Fruit fly (Drosophila melanogaster): Measurements from ENCODE around the gene CenG1A.
A peak's percentile ranks its signal among the peaks of the same experiment; 100 is the strongest.

Gene CenG1A

dm6 chr2L:13837579-13837978 lies 2.2 kb downstream of the CenG1A start:
- TF ChIP-seq CG5204 (GFP tag; optimal IDR thresholded peaks at IDR 0.05): no peak
- no peak for TF ChIP-seq toe (GFP tag; optimal IDR thresholded peaks at IDR 0.05)
- TF ChIP-seq Mnt (GFP tag; optimal IDR thresholded peaks at IDR 0.05): no peak
- TF ChIP-seq tj (GFP tag; optimal IDR thresholded peaks at IDR 0.05): no peak
- no peak for TF ChIP-seq cic (GFP tag; optimal IDR thresholded peaks at IDR 0.05)
- no peak for TF ChIP-seq cnc (optimal IDR thresholded peaks at IDR 0.05)
- TF ChIP-seq pad (GFP tag; optimal IDR thresholded peaks at IDR 0.05): no peak
- TF ChIP-seq CG33017 (tag; optimal IDR thresholded peaks at IDR 0.05): no peak
- no peak for TF ChIP-seq CG11617 (GFP tag; optimal IDR thresholded peaks at IDR 0.05)
- no peak for TF ChIP-seq Clk (GFP tag; optimal IDR thresholded peaks at IDR 0.05)
- no peak for TF ChIP-seq CG1620 (GFP tag; optimal IDR thresholded peaks at IDR 0.05)
- no peak for TF ChIP-seq Hr96 (GFP tag; optimal IDR thresholded peaks at IDR 0.05)
- no peak for TF ChIP-seq CG7045 (GFP tag; optimal IDR thresholded peaks at IDR 0.05)
- no peak for TF ChIP-seq bab1 (GFP tag; optimal IDR thresholded peaks at IDR 0.05)

DNA sequence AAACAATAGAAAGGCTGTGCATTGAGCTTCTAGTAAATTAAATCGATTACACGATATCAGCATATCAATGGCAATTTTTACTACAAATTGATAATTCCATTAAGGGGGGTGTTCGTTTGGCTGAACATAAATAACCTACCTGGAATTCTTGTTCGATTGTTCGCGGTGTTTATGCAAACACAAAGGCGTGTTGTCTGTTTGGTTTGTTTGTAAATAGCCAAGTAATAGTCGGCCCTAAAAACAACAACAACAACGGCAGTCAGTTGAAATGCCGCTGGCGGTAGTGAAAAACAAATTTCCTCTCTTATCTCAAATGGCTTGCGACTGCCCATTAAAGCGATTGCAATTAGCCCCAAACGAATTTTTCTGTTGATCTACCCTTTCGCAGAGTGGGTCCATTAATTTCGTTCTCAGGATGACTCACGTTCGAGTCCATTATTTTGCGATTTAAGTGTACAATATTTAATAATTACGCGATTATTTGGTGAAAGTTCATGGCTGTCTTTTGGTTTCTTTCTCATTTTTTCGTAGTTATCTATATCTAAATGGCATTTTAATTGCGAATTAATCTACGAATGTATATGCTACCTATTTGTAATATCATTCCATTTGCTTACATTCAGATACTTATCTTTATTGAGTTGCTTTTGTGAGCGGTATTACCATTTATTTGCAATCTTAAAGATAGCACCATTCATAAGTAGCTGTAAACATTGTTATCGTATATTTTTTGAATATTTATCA lies 3.5 kb downstream of the CenG1A start:
- TF ChIP-seq CG7101 (tag; optimal IDR thresholded peaks at IDR 0.05) (peak; percentile 50), CG12768 (GFP tag; optimal IDR thresholded peaks at IDR 0.05) (peak; percentile 55), tj (GFP tag; optimal IDR thresholded peaks at IDR 0.05) (no peak), toe (GFP tag; optimal IDR thresholded peaks at IDR 0.05) (no peak), CG11617 (GFP tag; optimal IDR thresholded peaks at IDR 0.05) (peak; percentile 71), ovo (GFP tag; optimal IDR thresholded peaks at IDR 0.05) (no peak), kay (GFP tag; ENCODE audit: borderline replicate concordance) (peak; percentile 84), CG14711 (tag; optimal IDR thresholded peaks at IDR 0.05) (no peak), cnc (optimal IDR thresholded peaks at IDR 0.05) (no peak), cic (GFP tag; optimal IDR thresholded peaks at IDR 0.05) (peak; percentile 93), CG5204 (GFP tag; optimal IDR thresholded peaks at IDR 0.05) (peak; percentile 10), CG33017 (tag; optimal IDR thresholded peaks at IDR 0.05) (peak; percentile 78), Hr96 (GFP tag; optimal IDR thresholded peaks at IDR 0.05) (no peak), CG7045 (GFP tag; optimal IDR thresholded peaks at IDR 0.05) (peak; percentile 71), pad (GFP tag; optimal IDR thresholded peaks at IDR 0.05) (peak; percentile 32), Clk (GFP tag; optimal IDR thresholded peaks at IDR 0.05) (peak; percentile 43), Mnt (GFP tag; optimal IDR thresholded peaks at IDR 0.05) (no peak), CG1620 (GFP tag; optimal IDR thresholded peaks at IDR 0.05) (no peak), Crg-1 (GFP tag; optimal IDR thresholded peaks at IDR 0.05) (peak; percentile 4), bab1 (GFP tag; optimal IDR thresholded peaks at IDR 0.05) (no peak)

dm6 chr2L:13839744-13840151 lies 4.4 kb downstream of the CenG1A start:
- peak; percentile 2 for TF ChIP-seq Hr96 (GFP tag; optimal IDR thresholded peaks at IDR 0.05)
- TF ChIP-seq cic (GFP tag; optimal IDR thresholded peaks at IDR 0.05): no peak
- peak; percentile 37 for TF ChIP-seq CG11617 (GFP tag; optimal IDR thresholded peaks at IDR 0.05)
- TF ChIP-seq CG14711 (tag; optimal IDR thresholded peaks at IDR 0.05): peak; percentile 40
- peak; percentile 22 for TF ChIP-seq CG1620 (GFP tag; optimal IDR thresholded peaks at IDR 0.05)
- TF ChIP-seq toe (GFP tag; optimal IDR thresholded peaks at IDR 0.05): peak; percentile 8
- peak; percentile 31 for TF ChIP-seq CG7045 (GFP tag; optimal IDR thresholded peaks at IDR 0.05)
- peak; percentile 81 for TF ChIP-seq kay (GFP tag; ENCODE audit: borderline replicate concordance)
- TF ChIP-seq pad (GFP tag; optimal IDR thresholded peaks at IDR 0.05): no peak
- peak; percentile 31 for TF ChIP-seq CG7101 (tag; optimal IDR thresholded peaks at IDR 0.05)
- TF ChIP-seq CG5204 (GFP tag; optimal IDR thresholded peaks at IDR 0.05): peak; percentile 38
- peak; percentile 68 for TF ChIP-seq bab1 (GFP tag; optimal IDR thresholded peaks at IDR 0.05)
- peak; percentile 29 for TF ChIP-seq CG33017 (tag; optimal IDR thresholded peaks at IDR 0.05)
- TF ChIP-seq Clk (GFP tag; optimal IDR thresholded peaks at IDR 0.05): no peak

dm6 chr2L:13841508-13841907 lies 6.1 kb downstream of the CenG1A start, which contains the start of gene CG33307:
Gene CG33307 (minus strand): TSS chr2L:13841520.
- TF ChIP-seq CG14711 (tag; optimal IDR thresholded peaks at IDR 0.05) (no peak), CG5204 (GFP tag; optimal IDR thresholded peaks at IDR 0.05) (no peak), Hr96 (GFP tag; optimal IDR thresholded peaks at IDR 0.05) (no peak), Crg-1 (GFP tag; optimal IDR thresholded peaks at IDR 0.05) (no peak), tj (GFP tag; optimal IDR thresholded peaks at IDR 0.05) (no peak), Clk (GFP tag; optimal IDR thresholded peaks at IDR 0.05) (no peak), CG7101 (tag; optimal IDR thresholded peaks at IDR 0.05) (no peak), CG1620 (GFP tag; optimal IDR thresholded peaks at IDR 0.05) (no peak), pad (GFP tag; optimal IDR thresholded peaks at IDR 0.05) (no peak), CG12768 (GFP tag; optimal IDR thresholded peaks at IDR 0.05) (no peak), cnc (optimal IDR thresholded peaks at IDR 0.05) (no peak), kay (GFP tag; ENCODE audit: borderline replicate concordance) (no peak), bab1 (GFP tag; optimal IDR thresholded peaks at IDR 0.05) (no peak), ovo (GFP tag; optimal IDR thresholded peaks at IDR 0.05) (no peak), CG7045 (GFP tag; optimal IDR thresholded peaks at IDR 0.05) (no peak), cic (GFP tag; optimal IDR thresholded peaks at IDR 0.05) (no peak), Mnt (GFP tag; optimal IDR thresholded peaks at IDR 0.05) (no peak), toe (GFP tag; optimal IDR thresholded peaks at IDR 0.05) (no peak), CG33017 (tag; optimal IDR thresholded peaks at IDR 0.05) (no peak), CG11617 (GFP tag; optimal IDR thresholded peaks at IDR 0.05) (no peak)

dm6 chr2L:13842078-13842477 lies 6.7 kb downstream of the CenG1A start:
- no peak for TF ChIP-seq Mnt (GFP tag; optimal IDR thresholded peaks at IDR 0.05)
- no peak for TF ChIP-seq toe (GFP tag; optimal IDR thresholded peaks at IDR 0.05)
- TF ChIP-seq Clk (GFP tag; optimal IDR thresholded peaks at IDR 0.05): no peak
- TF ChIP-seq Hr96 (GFP tag; optimal IDR thresholded peaks at IDR 0.05): no peak
- TF ChIP-seq tj (GFP tag; optimal IDR thresholded peaks at IDR 0.05): no peak
- TF ChIP-seq CG14711 (tag; optimal IDR thresholded peaks at IDR 0.05): no peak
- no peak for TF ChIP-seq CG7101 (tag; optimal IDR thresholded peaks at IDR 0.05)
- no peak for TF ChIP-seq kay (GFP tag; ENCODE audit: borderline replicate concordance)

Data from whole organism, adult.